Fruit fly (Drosophila melanogaster): ENCODE data around the gene rump.
A peak's percentile ranks its signal among the peaks of the same experiment; 100 is the strongest.

The rump gene

dm6 chr3R:9510070-9510518 is at the start of gene rump (continued):
- TF ChIP-seq ap (GFP tag; IDR thresholded peaks at IDR 0.05), result no peak
- peak; percentile 49 for TF ChIP-seq CHES-1-like (GFP tag; optimal IDR thresholded peaks at IDR 0.05)
- no peak for TF ChIP-seq D (optimal IDR thresholded peaks at IDR 0.05)
- TF ChIP-seq D (GFP tag; optimal IDR thresholded peaks at IDR 0.05), result no peak
- TF ChIP-seq CG7745 (tag; optimal IDR thresholded peaks at IDR 0.05), result peak; percentile 1
- TF ChIP-seq CG17912 (GFP tag; optimal IDR thresholded peaks at IDR 0.05), result no peak
- TF ChIP-seq CG12219 (GFP tag; optimal IDR thresholded peaks at IDR 0.05), result no peak
- TF ChIP-seq CG32772 (GFP tag; IDR thresholded peaks at IDR 0.05), result no peak
- peak; percentile 33 for TF ChIP-seq CG7271 (tag; optimal IDR thresholded peaks at IDR 0.05)
- TF ChIP-seq Rx (GFP tag; IDR thresholded peaks at IDR 0.05), result no peak
- TF ChIP-seq CG10565 (GFP tag; optimal IDR thresholded peaks at IDR 0.05), result no peak
- peak; percentile 92 for TF ChIP-seq Med (GFP tag)
- TF ChIP-seq CG7372 (GFP tag; IDR thresholded peaks at IDR 0.05), result no peak
- TF ChIP-seq BEAF-32 (GFP tag; optimal IDR thresholded peaks at IDR 0.05), result peak; percentile 98
- TF ChIP-seq Nf-YA (GFP tag; IDR thresholded peaks at IDR 0.05), result no peak
- TF ChIP-seq HLH3B (GFP tag; IDR thresholded peaks at IDR 0.05), result no peak
- TF ChIP-seq Tbp (GFP tag; optimal IDR thresholded peaks at IDR 0.05), result peak; percentile 2
- no peak for TF ChIP-seq nerfin-2 (GFP tag; IDR thresholded peaks at IDR 0.05; ENCODE audit: partially characterized antibody)
- TF ChIP-seq gro (GFP tag; optimal IDR thresholded peaks at IDR 0.05), result peak; percentile 49
- TF ChIP-seq sd (tag; optimal IDR thresholded peaks at IDR 0.05), result peak; percentile 60
- no peak for TF ChIP-seq CG8281 (tag; optimal IDR thresholded peaks at IDR 0.05)
- no peak for TF ChIP-seq CG32767 (GFP tag; IDR thresholded peaks at IDR 0.05)
- TF ChIP-seq CG13894 (tag; optimal IDR thresholded peaks at IDR 0.05), result peak; percentile 17
- no peak for TF ChIP-seq Bteb2 (GFP tag; optimal IDR thresholded peaks at IDR 0.05)
- no peak for TF ChIP-seq CG14860 (GFP tag; IDR thresholded peaks at IDR 0.05; ENCODE audit: partially characterized antibody)
- no peak for TF ChIP-seq al (GFP tag; IDR thresholded peaks at IDR 0.05)
- no peak for TF ChIP-seq Optix (GFP tag; IDR thresholded peaks at IDR 0.05)
- TF ChIP-seq aop (GFP tag; IDR thresholded peaks at IDR 0.05), result no peak
- no peak for TF ChIP-seq h (optimal IDR thresholded peaks at IDR 0.05)
- no peak for TF ChIP-seq en (GFP tag; optimal IDR thresholded peaks at IDR 0.05)
- no peak for TF ChIP-seq CG8089 (GFP tag; optimal IDR thresholded peaks at IDR 0.05)
- TF ChIP-seq schlank (tag; optimal IDR thresholded peaks at IDR 0.05), result no peak
- TF ChIP-seq CG8290 (GFP tag; optimal IDR thresholded peaks at IDR 0.05), result no peak
- TF ChIP-seq CG8290 (tag; optimal IDR thresholded peaks at IDR 0.05), result peak in 1 of 2 experiments; percentile 59
- TF ChIP-seq klu (GFP tag; IDR thresholded peaks at IDR 0.05), result no peak
- no peak for TF ChIP-seq nau (GFP tag; optimal IDR thresholded peaks at IDR 0.05)
- no peak for TF ChIP-seq CG1602 (GFP tag; optimal IDR thresholded peaks at IDR 0.05)
- TF ChIP-seq CG13624 (GFP tag; optimal IDR thresholded peaks at IDR 0.05), result peak; percentile 48
- no peak for TF ChIP-seq abd-A (tag; optimal IDR thresholded peaks at IDR 0.05)
- no peak for TF ChIP-seq CG6175 (GFP tag; IDR thresholded peaks at IDR 0.05)
- TF ChIP-seq PHDP (tag; optimal IDR thresholded peaks at IDR 0.05), result no peak
- TF ChIP-seq CG15073 (GFP tag; optimal IDR thresholded peaks at IDR 0.05), result no peak
- TF ChIP-seq usp (GFP tag; optimal IDR thresholded peaks at IDR 0.05), result no peak
- no peak for TF ChIP-seq CG3726 (GFP tag; IDR thresholded peaks at IDR 0.05)
- no peak for TF ChIP-seq CG7839 (tag; optimal IDR thresholded peaks at IDR 0.05)
- no peak for TF ChIP-seq gt (GFP tag; IDR thresholded peaks at IDR 0.05)
- no peak for TF ChIP-seq ssp (GFP tag; IDR thresholded peaks at IDR 0.05)
- no peak for TF ChIP-seq tgo (GFP tag; IDR thresholded peaks at IDR 0.05)
- peak; percentile 85 for TF ChIP-seq HmgD (GFP tag; optimal IDR thresholded peaks at IDR 0.05)
- TF ChIP-seq CG4424 (GFP tag; optimal IDR thresholded peaks at IDR 0.05), result no peak
- no peak for TF ChIP-seq CG4282 (GFP tag; optimal IDR thresholded peaks at IDR 0.05)
- TF ChIP-seq CG10543 (GFP tag; optimal IDR thresholded peaks at IDR 0.05), result no peak
- TF ChIP-seq CG33557 (GFP tag; optimal IDR thresholded peaks at IDR 0.05), result no peak
- peak; percentile 34 for TF ChIP-seq CG15601 (tag; optimal IDR thresholded peaks at IDR 0.05)
